Fruit fly (Drosophila melanogaster) whole organism, embryonic: ENCODE data around the gene glu.

ENCODE experiments used
- Aef1 ChIP-seq: fragments of 200-800 bp; sonication (Bioruptor generic); IDR thresholded peaks from 3 replicates; pipeline ENCODE4 v1.3.6; 2022; ENCODE audit warnings: missing biosample characterization, missing genetic modification characterization
- CG1024 ChIP-seq: fragments of 200-800 bp; sonication (Bioruptor generic); IDR thresholded peaks from 2 replicates; pipeline ENCODE4 v1.3.6; 2022; ENCODE audit warnings: missing biosample characterization, missing genetic modification characterization
- CG10462 ChIP-seq: fragments of 200-800 bp; sonication (Bioruptor generic); optimal IDR thresholded peaks from 2 replicates; lab custom pipeline; 2016; ENCODE audit warnings: missing biosample characterization, missing genetic modification characterization
- CG11723 ChIP-seq: fragments of 200-800 bp; sonication (Bioruptor generic); optimal IDR thresholded peaks from 2 replicates; lab custom pipeline; 2017; ENCODE audit warnings: missing biosample characterization, mild to moderate bottlenecking, missing genetic modification characterization
- CG12299 ChIP-seq: fragments of 200-800 bp; sonication (Bioruptor generic); optimal IDR thresholded peaks from 2 replicates; lab custom pipeline; 2018; ENCODE audit warnings: missing biosample characterization, mild to moderate bottlenecking, missing genetic modification characterization
- CG18476 ChIP-seq: fragments of 200-800 bp; sonication (Bioruptor generic); optimal IDR thresholded peaks from 2 replicates; lab custom pipeline; 2016; ENCODE audit warnings: missing biosample characterization, mild to moderate bottlenecking, missing genetic modification characterization
- CG2889 ChIP-seq: fragments of 200-800 bp; sonication (Bioruptor generic); IDR thresholded peaks from 3 replicates; pipeline ENCODE4 v1.3.6; 2022; ENCODE audit warnings: missing biosample characterization, missing genetic modification characterization
- CG3065 ChIP-seq: fragments of 200-800 bp; sonication (Bioruptor generic); optimal IDR thresholded peaks from 2 replicates; lab custom pipeline; 2016; ENCODE audit warnings: missing biosample characterization, missing genetic modification characterization
- CG31224 ChIP-seq: fragments of 200-800 bp; sonication (Bioruptor generic); IDR thresholded peaks from 2 replicates; pipeline ENCODE4 v1.3.6; 2022; ENCODE audit warnings: missing biosample characterization, missing genetic modification characterization
- CG31388 ChIP-seq: fragments of 200-800 bp; sonication (Bioruptor generic); optimal IDR thresholded peaks from 2 replicates; lab custom pipeline; 2016; ENCODE audit warnings: missing biosample characterization, missing genetic modification characterization
- CG32532 ChIP-seq: fragments of 200-800 bp; sonication (Bioruptor generic); IDR thresholded peaks from 2 replicates; pipeline ENCODE4 v1.3.6; 2022; ENCODE audit warnings: missing biosample characterization, missing genetic modification characterization
- CG3847 ChIP-seq: fragments of 200-800 bp; sonication (Bioruptor generic); IDR thresholded peaks from 2 replicates; pipeline ENCODE4 v1.3.6; 2022; ENCODE audit warnings: missing biosample characterization, missing genetic modification characterization
- CG7271 ChIP-seq: fragments of 200-800 bp; sonication (Bioruptor generic); optimal IDR thresholded peaks from 2 replicates; lab custom pipeline; 2018; ENCODE audit warnings: missing biosample characterization, mild to moderate bottlenecking, missing genetic modification characterization, moderate library complexity
- CG7839 ChIP-seq: fragments of 200-800 bp; sonication (Bioruptor generic); optimal IDR thresholded peaks from 3 replicates; lab custom pipeline; 2018; ENCODE audit warnings: missing biosample characterization, mild to moderate bottlenecking, missing genetic modification characterization, moderate library complexity
- CG8388 ChIP-seq: fragments of 200-800 bp; sonication (Bioruptor generic); optimal IDR thresholded peaks from 2 replicates; lab custom pipeline; 2019; ENCODE audit warnings: missing biosample characterization, mild to moderate bottlenecking, missing genetic modification characterization, moderate library complexity
- CG8924 ChIP-seq: fragments of 200-800 bp; optimal IDR thresholded peaks from 3 replicates; lab custom pipeline; 2019; ENCODE audit warnings: missing biosample characterization, mild to moderate bottlenecking, missing genetic modification characterization, moderate library complexity
- CG9727 ChIP-seq: fragments of 200-800 bp; sonication (Bioruptor generic); optimal IDR thresholded peaks from 3 replicates; lab custom pipeline; 2017; ENCODE audit warnings: missing biosample characterization, mild to moderate bottlenecking, missing genetic modification characterization
- CG9817 ChIP-seq: fragments of 200-800 bp; sonication (Bioruptor generic); optimal IDR thresholded peaks from 2 replicates; lab custom pipeline; 2018; ENCODE audit warnings: missing biosample characterization, mild to moderate bottlenecking, missing genetic modification characterization, moderate library complexity
- CG9932 ChIP-seq: fragments of 200-800 bp; sonication (Bioruptor generic); IDR thresholded peaks from 2 replicates; pipeline ENCODE4 v1.3.6; 2022; ENCODE audit warnings: missing biosample characterization, missing genetic modification characterization
- H2.0 ChIP-seq: fragments of 200-800 bp; sonication (Bioruptor generic); IDR thresholded peaks from 2 replicates; pipeline ENCODE4 v1.3.6; 2022; ENCODE audit warnings: missing biosample characterization, missing genetic modification characterization
- HLH54F ChIP-seq: fragments of 200-800 bp; sonication (Bioruptor generic); optimal IDR thresholded peaks from 3 replicates; lab custom pipeline; 2016; ENCODE audit warnings: missing biosample characterization, missing genetic modification characterization
- Hr51 ChIP-seq, 2 experiments: fragments of 200-800 bp; sonication (Bioruptor generic); optimal IDR thresholded peaks; 2 replicates in 1 of 2; 3 replicates in 1 of 2; lab custom pipeline; 2016 to 2018; ENCODE audit warnings: missing biosample characterization in 2 of 2, missing genetic modification characterization in 2 of 2, mild to moderate bottlenecking in 1 of 2, moderate library complexity in 1 of 2
- Med ChIP-seq: fragments of 200-800 bp; sonication (Bioruptor generic); peaks from one replicate; lab custom pipeline; 2016; ENCODE audit warnings: missing biosample characterization, missing genetic modification characterization, mild to moderate bottlenecking, inconsistent platforms, moderate library complexity
- Pdp1 ChIP-seq, 2 experiments: fragments of 200-800 bp; sonication (Bioruptor generic); optimal IDR thresholded peaks; 3 replicates each; lab custom pipeline; 2016; ENCODE audit warnings: missing biosample characterization in 2 of 2, missing genetic modification characterization in 2 of 2, mild to moderate bottlenecking in 1 of 2, moderate library complexity in 1 of 2
- Sox102F ChIP-seq: fragments of 200-800 bp; sonication (Bioruptor generic); optimal IDR thresholded peaks from 2 replicates; lab custom pipeline; 2018; ENCODE audit warnings: missing biosample characterization, mild to moderate bottlenecking, missing genetic modification characterization, moderate library complexity
- bigmax ChIP-seq: fragments of 200-800 bp; sonication (Bioruptor generic); optimal IDR thresholded peaks from 2 replicates; lab custom pipeline; 2018; ENCODE audit warnings: missing biosample characterization, mild to moderate bottlenecking, missing genetic modification characterization
- cg ChIP-seq: fragments of 200-800 bp; sonication (Bioruptor generic); optimal IDR thresholded peaks from 3 replicates; lab custom pipeline; 2019; ENCODE audit warnings: missing biosample characterization, mild to moderate bottlenecking, missing genetic modification characterization, moderate library complexity
- crc ChIP-seq: fragments of 200-800 bp; sonication (Bioruptor generic); optimal IDR thresholded peaks from 2 replicates; lab custom pipeline; 2016; ENCODE audit warnings: missing biosample characterization, missing genetic modification characterization
- crol ChIP-seq: fragments of 200-800 bp; sonication (Bioruptor generic); IDR thresholded peaks from 2 replicates; pipeline ENCODE4 v1.3.6; 2022; ENCODE audit warnings: missing biosample characterization, missing genetic modification characterization
- crp ChIP-seq, 2 experiments: fragments of 200-800 bp; sonication (Bioruptor generic); optimal IDR thresholded peaks; 2 replicates in 1 of 2; 3 replicates in 1 of 2; lab custom pipeline; 2017; ENCODE audit warnings: missing biosample characterization in 2 of 2, missing genetic modification characterization in 2 of 2, mild to moderate bottlenecking in 1 of 2, moderate library complexity in 1 of 2
- cwo ChIP-seq: fragments of 200-800 bp; sonication (Bioruptor generic); optimal IDR thresholded peaks from 3 replicates; lab custom pipeline; 2017; ENCODE audit warnings: missing biosample characterization, missing genetic modification characterization, mild to moderate bottlenecking, moderate library complexity, missing genetic modification reagents
- dan ChIP-seq: fragments of 200-800 bp; sonication (Bioruptor generic); IDR thresholded peaks from 2 replicates; pipeline ENCODE4 v1.3.6; 2022; ENCODE audit warnings: missing biosample characterization, missing genetic modification characterization
- dimm ChIP-seq: fragments of 200-800 bp; sonication (Bioruptor generic); IDR thresholded peaks from 2 replicates; pipeline ENCODE4 v1.3.6; 2022; ENCODE audit warnings: missing biosample characterization, missing genetic modification characterization
- ems ChIP-seq: fragments of 200-800 bp; sonication (Bioruptor generic); optimal IDR thresholded peaks from 3 replicates; lab custom pipeline; 2016; ENCODE audit warnings: missing biosample characterization, missing genetic modification characterization
- en ChIP-seq: fragments of 200-800 bp; sonication (Bioruptor generic); optimal IDR thresholded peaks from 2 replicates; lab custom pipeline; 2016; ENCODE audit warnings: missing biosample characterization, missing genetic modification characterization
- eyg ChIP-seq: fragments of 200-800 bp; sonication (Bioruptor generic); optimal IDR thresholded peaks from 3 replicates; lab custom pipeline; 2016; ENCODE audit warnings: missing biosample characterization, missing genetic modification characterization
- fd64A ChIP-seq: fragments of 200-800 bp; sonication (Bioruptor generic); optimal IDR thresholded peaks from 3 replicates; lab custom pipeline; 2018; ENCODE audit warnings: missing biosample characterization, mild to moderate bottlenecking, missing genetic modification characterization
- gfzf ChIP-seq: fragments of 200-800 bp; sonication (Bioruptor generic); optimal IDR thresholded peaks from 2 replicates; lab custom pipeline; 2016; ENCODE audit warnings: missing biosample characterization, mild to moderate bottlenecking, missing genetic modification characterization, moderate library complexity
- hth ChIP-seq: fragments of >200 bp; optimal IDR thresholded peaks from 2 replicates; lab custom pipeline; 2017; ENCODE audit warnings: inconsistent platforms
- insv ChIP-seq, 2 experiments: fragments of 200-800 bp; sonication (Bioruptor generic); optimal IDR thresholded peaks; 3 replicates each; lab custom pipeline; 2016 to 2018; ENCODE audit warnings: missing biosample characterization in 2 of 2, missing genetic modification characterization in 2 of 2
- inv ChIP-seq: fragments of 200-800 bp; sonication (Bioruptor generic); IDR thresholded peaks from 2 replicates; pipeline ENCODE4 v1.3.6; 2022; ENCODE audit warnings: missing biosample characterization, missing genetic modification characterization; ENCODE audit not compliant: partially characterized antibody
- ken ChIP-seq: fragments of 200-800 bp; sonication (Bioruptor generic); IDR thresholded peaks from 3 replicates; pipeline ENCODE4 v1.3.6; 2022; ENCODE audit warnings: missing biosample characterization, missing genetic modification characterization
- maf-S ChIP-seq: fragments of 200-800 bp; sonication (Bioruptor generic); optimal IDR thresholded peaks from 2 replicates; lab custom pipeline; 2016; ENCODE audit warnings: missing biosample characterization, missing genetic modification characterization
- mam ChIP-seq: fragments of 200-800 bp; sonication (Bioruptor generic); optimal IDR thresholded peaks from 3 replicates; lab custom pipeline; 2016; ENCODE audit warnings: missing biosample characterization, missing genetic modification characterization
- mirr ChIP-seq: fragments of 200-800 bp; sonication (Bioruptor generic); optimal IDR thresholded peaks from 3 replicates; lab custom pipeline; 2018; ENCODE audit warnings: missing biosample characterization, mild to moderate bottlenecking, missing genetic modification characterization
- nau ChIP-seq: fragments of 200-800 bp; sonication (Bioruptor generic); optimal IDR thresholded peaks from 3 replicates; lab custom pipeline; 2017; ENCODE audit warnings: missing biosample characterization, mild to moderate bottlenecking, missing genetic modification characterization, missing genetic modification reagents
- otp ChIP-seq: fragments of 200-800 bp; sonication (Bioruptor generic); IDR thresholded peaks from 3 replicates; pipeline ENCODE4, ENCODE4 v1.3.6; 2022; ENCODE audit warnings: missing biosample characterization, missing genetic modification characterization
- salm ChIP-seq: fragments of 200-800 bp; sonication (Bioruptor generic); optimal IDR thresholded peaks from 2 replicates; lab custom pipeline; 2018; ENCODE audit warnings: missing biosample characterization, mild to moderate bottlenecking, missing genetic modification characterization
- sima ChIP-seq: fragments of 200-800 bp; sonication (Bioruptor generic); optimal IDR thresholded peaks from 2 replicates; lab custom pipeline; 2016; ENCODE audit warnings: missing biosample characterization, missing genetic modification characterization
- sisA ChIP-seq: fragments of 200-800 bp; sonication (Bioruptor generic); IDR thresholded peaks from 2 replicates; pipeline ENCODE4 v1.3.6; 2022; ENCODE audit warnings: missing biosample characterization, missing genetic modification characterization
- stc ChIP-seq: fragments of 200-800 bp; sonication (Bioruptor generic); IDR thresholded peaks from 2 replicates; pipeline ENCODE4 v1.3.6; 2022; ENCODE audit warnings: missing biosample characterization, missing genetic modification characterization

Gene glu

DNA sequence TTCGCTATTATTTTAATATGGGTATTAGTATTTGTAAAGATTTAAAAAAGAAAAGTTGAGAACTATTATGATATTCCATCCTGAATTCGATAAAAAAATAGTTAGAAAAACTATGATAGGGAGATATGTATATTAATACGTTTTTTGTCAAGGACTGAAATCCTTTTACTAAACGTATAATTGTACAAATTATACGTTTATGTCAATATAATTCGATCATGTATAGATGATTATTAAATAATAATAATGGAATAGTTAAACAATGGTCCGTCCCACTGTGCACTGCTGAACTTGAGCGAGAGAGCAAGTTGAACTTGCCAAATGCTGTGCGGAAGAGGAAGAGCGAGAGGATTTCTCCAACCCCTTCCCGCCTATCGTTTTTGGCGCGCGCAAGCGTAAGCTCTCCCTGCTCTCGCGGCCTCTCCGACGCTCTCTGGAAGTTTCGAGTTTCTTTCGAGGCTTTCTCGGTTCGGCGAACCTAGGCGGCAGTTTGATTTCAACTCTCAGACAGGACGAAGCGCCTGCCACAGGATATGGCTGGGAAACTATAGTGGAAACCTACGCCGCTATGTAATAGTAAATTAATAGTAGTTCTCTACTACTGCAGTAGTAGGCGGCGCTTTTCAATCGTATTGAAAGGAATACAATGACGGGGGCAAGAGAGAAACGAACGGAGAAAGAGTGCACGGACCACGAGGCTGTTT lies 53.1 kb downstream of the glu start (continued):
- TF ChIP-seq Hr51 (GFP tag; optimal IDR thresholded peaks at IDR 0.05; lab: Kevin White, UChicago) (peak in 1 of 2 experiments; percentile 85), CG2889 (GFP tag; lab: Robert Waterston, UW) (no peak), CG7271 (tag; lab: Kevin White, UChicago) (no peak), CG7839 (peak; percentile 82), stc (no peak), maf-S (GFP tag; lab: Kevin White, UChicago) (no peak), otp (no peak), CG3065 (GFP tag; lab: Kevin White, UChicago) (no peak), inv (GFP tag; lab: Robert Waterston, UW) (no peak), Pdp1 (GFP tag; optimal IDR thresholded peaks at IDR 0.05; lab: Kevin White, UChicago) (no peak), CG1024 (GFP tag; lab: Robert Waterston, UW) (no peak), salm (tag; lab: Kevin White, UChicago) (peak; percentile 20), crc (GFP tag; lab: Kevin White, UChicago) (no peak), HLH54F (no peak), CG9817 (tag; lab: Kevin White, UChicago) (peak; percentile 40), en (no peak), CG32532 (GFP tag; lab: Robert Waterston, UW) (no peak), mirr (GFP tag; lab: Kevin White, UChicago) (no peak), CG9932 (no peak), CG11723 (no peak), crol (GFP tag; lab: Robert Waterston, UW) (peak; percentile 72), fd64A (GFP tag; lab: Kevin White, UChicago) (no peak), crp (GFP tag; optimal IDR thresholded peaks at IDR 0.05; lab: Kevin White, UChicago) (no peak), nau (GFP tag; lab: Kevin White, UChicago) (no peak), eyg (GFP tag; lab: Kevin White, UChicago) (no peak), Sox102F (GFP tag; lab: Kevin White, UChicago) (peak; percentile 58), CG10462 (no peak), Med (peak; percentile 56), CG8924 (tag; lab: Kevin White, UChicago) (peak; percentile 66), CG8388 (GFP tag; lab: Kevin White, UChicago) (peak; percentile 40), ems (GFP tag; lab: Kevin White, UChicago) (no peak), CG12299 (tag; lab: Kevin White, UChicago) (peak; percentile 64), hth (lab: Kevin White, UChicago) (no peak), bigmax (GFP tag; lab: Kevin White, UChicago) (no peak), insv (GFP tag; optimal IDR thresholded peaks at IDR 0.05; lab: Kevin White, UChicago) (no peak), cwo (peak; percentile 75), CG31224 (no peak), CG18476 (no peak), CG3847 (GFP tag; lab: Robert Waterston, UW) (no peak), dan (GFP tag; lab: Robert Waterston, UW) (no peak), H2.0 (GFP tag; lab: Robert Waterston, UW) (no peak), dimm (GFP tag; lab: Robert Waterston, UW) (no peak), CG9727 (GFP tag; lab: Kevin White, UChicago) (peak; percentile 47), CG31388 (no peak), ken (GFP tag; lab: Robert Waterston, UW) (no peak), sima (GFP tag; lab: Kevin White, UChicago) (no peak), gfzf (GFP tag; lab: Kevin White, UChicago) (no peak), sisA (GFP tag; lab: Robert Waterston, UW) (peak; percentile 39), mam (GFP tag; lab: Kevin White, UChicago) (no peak), cg (GFP tag; lab: Kevin White, UChicago) (no peak), Aef1 (no peak)
